Worm (Caenorhabditis elegans): ENCODE measurements around the gene T09F3.2.

- TF ChIP-seq saeg-2 (GFP tag; IDR thresholded peaks at IDR 0.05) (no peak), pha-4 (GFP tag; IDR thresholded peaks at IDR 0.05) (no peak), pha-4 (tag; optimal IDR thresholded peaks at IDR 0.05) (no peak), nhr-237 (tag; optimal IDR thresholded peaks at IDR 0.05) (no peak), unc-62 (GFP tag; optimal IDR thresholded peaks at IDR 0.05 in 1 of 2) (no peak), unc-62 (tag; optimal IDR thresholded peaks at IDR 0.05) (no peak), mes-2 (tag; optimal IDR thresholded peaks at IDR 0.05; ENCODE audit: poor library complexity, severe bottlenecking) (no peak)
Observed at ce11 chrII:10373536-10374169, 17.3 kb upstream of the T09F3.2 start.

Data from whole organism, L4 larva.